Worm (Caenorhabditis elegans): ENCODE results near the gene F55G11.1.

Gene F55G11.1

ce11 chrIV:12914532-12915019, 31.8 kb downstream of the F55G11.1 start, which contains the start of gene irg-6:
TSS of gene irg-6 (minus strand) at chrIV:12914969.
- TF ChIP-seq ceh-14 (tag; optimal IDR thresholded peaks at IDR 0.05), result no peak
- no peak for TF ChIP-seq fax-1 (tag; optimal IDR thresholded peaks at IDR 0.05)
- TF ChIP-seq eyg-1 (tag; optimal IDR thresholded peaks at IDR 0.05), result no peak
- no peak for TF ChIP-seq ceh-31 (tag; optimal IDR thresholded peaks at IDR 0.05)

DNA sequence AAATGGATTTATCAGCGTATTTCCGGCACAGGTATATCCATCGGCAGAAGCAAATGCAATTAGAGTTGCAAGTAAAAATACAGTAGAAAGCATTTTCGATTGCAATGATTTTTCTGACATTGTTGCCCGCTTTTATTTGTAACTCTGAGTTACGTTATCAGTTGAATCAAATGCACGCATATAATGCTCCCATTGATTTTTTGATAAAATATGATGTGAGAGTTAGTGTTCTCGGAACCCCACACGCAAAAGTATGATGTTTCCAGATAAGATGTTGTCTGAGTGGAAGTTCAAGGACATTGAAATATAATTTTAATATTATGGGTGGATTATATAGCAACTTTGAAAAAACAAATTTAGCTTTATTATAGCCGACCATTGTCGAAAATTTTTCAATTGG, 34.4 kb downstream of the F55G11.1 start, which contains the start of gene K08D8.5:
Gene K08D8.5 (minus strand): TSS at position 140 of the 400 bp plus-strand sequence.
- TF ChIP-seq nhr-11 (tag; optimal IDR thresholded peaks at IDR 0.05) (no peak), pha-2 (tag; optimal IDR thresholded peaks at IDR 0.05) (no peak), eyg-1 (tag; optimal IDR thresholded peaks at IDR 0.05) (no peak), elt-2 (tag; optimal IDR thresholded peaks at IDR 0.05) (peak; percentile 39), ceh-34 (tag; optimal IDR thresholded peaks at IDR 0.05) (no peak), pag-3 (tag; optimal IDR thresholded peaks at IDR 0.05; ENCODE audit: borderline replicate concordance) (no peak), hlh-13 (GFP tag; optimal IDR thresholded peaks at IDR 0.05) (no peak), tbx-2 (tag; optimal IDR thresholded peaks at IDR 0.05) (no peak)

DNA sequence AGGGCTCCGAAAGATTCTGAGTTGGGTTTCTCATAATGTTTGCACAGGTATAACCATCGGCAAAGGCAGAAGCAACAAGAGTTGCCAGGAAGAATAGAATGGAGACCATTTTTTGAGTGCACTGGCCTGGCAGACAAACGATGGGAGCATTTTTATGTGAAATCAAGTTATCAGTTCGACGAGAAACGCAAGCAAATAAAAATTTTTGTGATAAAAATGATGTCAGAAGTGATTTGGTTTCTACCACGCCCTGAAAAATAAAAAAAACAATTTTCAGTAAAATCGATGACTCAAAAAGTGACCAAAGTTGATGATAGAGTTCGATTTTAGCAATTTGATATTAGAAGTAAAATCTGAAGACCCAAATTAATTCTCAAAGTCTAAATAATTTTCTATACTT, 36.5 kb downstream of the F55G11.1 start, which contains the start of gene K08D8.4:
Gene K08D8.4 (minus strand): TSS at position 128 of the 400 bp plus-strand sequence.
- no peak for TF ChIP-seq odd-2 (tag; optimal IDR thresholded peaks at IDR 0.05)
- TF ChIP-seq F13H6.1 (tag; optimal IDR thresholded peaks at IDR 0.05), result no peak
- TF ChIP-seq elt-2 (tag; optimal IDR thresholded peaks at IDR 0.05), result peak; percentile 15
- no peak for TF ChIP-seq nhr-11 (tag; optimal IDR thresholded peaks at IDR 0.05)
- no peak for TF ChIP-seq pros-1 (tag; optimal IDR thresholded peaks at IDR 0.05)
- TF ChIP-seq hlh-15 (tag; optimal IDR thresholded peaks at IDR 0.05), result no peak
- no peak for TF ChIP-seq ceh-9 (tag; optimal IDR thresholded peaks at IDR 0.05)
- TF ChIP-seq hlh-8 (tag; optimal IDR thresholded peaks at IDR 0.05), result no peak

DNA sequence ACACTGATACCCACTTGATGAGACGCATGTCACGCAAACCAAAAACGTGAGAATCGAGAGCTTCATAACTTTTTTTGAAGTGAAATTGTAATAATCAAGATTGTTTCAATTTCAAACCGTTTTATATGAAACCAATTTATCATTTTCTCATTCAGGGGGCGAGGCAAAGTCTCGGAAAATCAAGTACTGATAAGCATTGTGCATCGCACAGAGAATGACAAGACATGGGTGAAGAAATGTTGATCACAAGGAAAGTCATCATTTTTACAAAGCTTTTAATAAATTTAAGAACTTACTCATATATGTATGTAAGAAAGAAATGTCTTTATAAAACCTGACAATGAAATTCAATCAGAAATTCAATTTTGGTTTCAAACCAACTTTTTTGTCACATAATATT, 39.9 kb downstream of the F55G11.1 start, which contains the start of gene K08D8.3:
Gene K08D8.3 (minus strand): TSS at position 131 of the 400 bp plus-strand sequence.
- TF ChIP-seq dve-1 (tag; optimal IDR thresholded peaks at IDR 0.05), result no peak
- TF ChIP-seq ceh-14 (tag; optimal IDR thresholded peaks at IDR 0.05), result no peak
- TF ChIP-seq ceh-18 (tag; optimal IDR thresholded peaks at IDR 0.05), result no peak
- no peak for TF ChIP-seq tbx-2 (tag; optimal IDR thresholded peaks at IDR 0.05)
- no peak for TF ChIP-seq ceh-45 (GFP tag; IDR thresholded peaks at IDR 0.05)
- no peak for TF ChIP-seq Y22D7AL.16 (tag; optimal IDR thresholded peaks at IDR 0.05)
- TF ChIP-seq npax-4 (tag; optimal IDR thresholded peaks at IDR 0.05), result no peak
- no peak for TF ChIP-seq madf-2 (tag; optimal IDR thresholded peaks at IDR 0.05)
- no peak for TF ChIP-seq mec-3 (tag; optimal IDR thresholded peaks at IDR 0.05; ENCODE audit: borderline replicate concordance)
- TF ChIP-seq ahr-1 (tag; optimal IDR thresholded peaks at IDR 0.05), result no peak
- TF ChIP-seq fkh-6 (tag; optimal IDR thresholded peaks at IDR 0.05), result no peak
- no peak for TF ChIP-seq pha-2 (tag; optimal IDR thresholded peaks at IDR 0.05)
- no peak for TF ChIP-seq zip-5 (tag; optimal IDR thresholded peaks at IDR 0.05)
- TF ChIP-seq pros-1 (tag; optimal IDR thresholded peaks at IDR 0.05), result no peak
- TF ChIP-seq C08G9.2 (tag; optimal IDR thresholded peaks at IDR 0.05), result no peak
- no peak for TF ChIP-seq F13H6.1 (tag; optimal IDR thresholded peaks at IDR 0.05)
- TF ChIP-seq ceh-48 (tag; optimal IDR thresholded peaks at IDR 0.05), result no peak
- no peak for TF ChIP-seq rnt-1 (tag; optimal IDR thresholded peaks at IDR 0.05)

ce11 chrIV:12903687-12904086, 42.7 kb downstream of the F55G11.1 start:
- no peak for TF ChIP-seq ceh-48 (tag; optimal IDR thresholded peaks at IDR 0.05)
- TF ChIP-seq sox-4 (tag; optimal IDR thresholded peaks at IDR 0.05), result no peak

DNA sequence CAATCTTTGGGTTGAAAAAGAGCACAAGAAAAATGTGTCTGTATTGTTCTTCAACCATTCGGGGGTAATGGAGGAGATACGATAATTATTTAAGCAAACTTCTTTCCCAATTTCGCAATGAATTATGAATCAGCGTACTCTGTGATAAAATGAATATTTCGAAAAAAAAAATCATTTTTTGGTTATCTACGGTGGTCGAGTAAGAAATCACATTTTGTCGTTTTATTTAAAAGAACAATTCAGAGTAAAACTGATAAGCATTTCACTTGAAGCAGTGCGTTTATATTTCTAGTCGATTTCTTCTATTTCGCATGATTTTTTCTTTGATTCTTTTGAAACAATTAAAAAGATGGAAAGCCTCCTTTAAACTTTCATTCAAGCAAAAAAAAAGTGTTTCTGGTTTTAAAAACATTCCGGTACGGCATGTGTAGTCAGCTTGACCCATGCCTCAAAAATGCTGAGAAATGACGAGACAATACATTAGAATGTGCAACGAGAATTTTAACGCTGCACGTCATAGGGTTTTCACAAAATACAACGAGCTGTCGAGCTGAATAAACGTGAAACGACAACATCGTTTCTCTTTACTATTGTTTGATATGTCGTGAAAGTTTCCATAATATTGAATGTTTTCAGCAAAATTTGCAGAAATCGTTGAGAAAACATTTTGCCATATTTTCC, 43.8 kb downstream of the F55G11.1 start, which contains the start of gene K08D8.2:
Gene K08D8.2 (plus strand): TSS at position 631 of the 681 bp plus-strand sequence.
- TF ChIP-seq dve-1 (tag; optimal IDR thresholded peaks at IDR 0.05) (no peak), pros-1 (tag; optimal IDR thresholded peaks at IDR 0.05) (no peak), ceh-48 (tag; optimal IDR thresholded peaks at IDR 0.05) (no peak), npax-4 (tag; optimal IDR thresholded peaks at IDR 0.05) (no peak), fkh-10 (GFP tag; optimal IDR thresholded peaks at IDR 0.05) (no peak), unc-3 (GFP tag; conservative IDR thresholded peaks at IDR 0.05) (no peak), unc-3 (tag; optimal IDR thresholded peaks at IDR 0.05) (no peak), fax-1 (tag; optimal IDR thresholded peaks at IDR 0.05) (no peak), ttx-3 (tag; optimal IDR thresholded peaks at IDR 0.05) (no peak), ztf-16 (tag; optimal IDR thresholded peaks at IDR 0.05) (no peak), pax-1 (tag; optimal IDR thresholded peaks at IDR 0.05) (no peak), lim-6 (tag; optimal IDR thresholded peaks at IDR 0.05) (no peak), tbx-7 (tag; optimal IDR thresholded peaks at IDR 0.05) (no peak), pat-9 (tag; optimal IDR thresholded peaks at IDR 0.05) (no peak), hlh-13 (GFP tag; optimal IDR thresholded peaks at IDR 0.05) (no peak)

All from whole organism, late embryonic.